Fruit fly (Drosophila melanogaster) whole organism, prepupa: Measurements from ENCODE around the gene Gr93b.

Experiments used
- CG10631 ChIP-seq: fragments of 200-800 bp; sonication (Bioruptor generic); optimal IDR thresholded peaks from 2 replicates; lab custom pipeline; 2016; ENCODE audit warnings: missing biosample characterization, missing genetic modification characterization
- CG10669 ChIP-seq: fragments of 200-800 bp; sonication (Bioruptor generic); optimal IDR thresholded peaks from 3 replicates; lab custom pipeline; 2018; ENCODE audit warnings: missing biosample characterization, mild to moderate bottlenecking, missing genetic modification characterization, moderate library complexity
- CG11294 ChIP-seq: fragments of 200-800 bp; sonication (Bioruptor generic); IDR thresholded peaks from 2 replicates; pipeline ENCODE4 v1.3.6; 2022; ENCODE audit warnings: missing biosample characterization, missing genetic modification characterization
- CG11902 ChIP-seq: fragments of 200-800 bp; sonication (Bioruptor generic); optimal IDR thresholded peaks from 3 replicates; lab custom pipeline; 2016; ENCODE audit warnings: missing biosample characterization, missing genetic modification characterization
- CG15336 ChIP-seq: fragments of 200-800 bp; sonication (Bioruptor generic); IDR thresholded peaks from 2 replicates; pipeline ENCODE4 v1.3.6; 2022; ENCODE audit warnings: missing biosample characterization, missing genetic modification characterization
- CG1621 ChIP-seq: fragments of 200-800 bp; sonication (Bioruptor generic); optimal IDR thresholded peaks from 3 replicates; lab custom pipeline; 2018; ENCODE audit warnings: missing biosample characterization, mild to moderate bottlenecking, missing genetic modification characterization
- CG16779 ChIP-seq: fragments of 200-800 bp; sonication (Bioruptor generic); optimal IDR thresholded peaks from 3 replicates; lab custom pipeline; 2017; ENCODE audit warnings: missing biosample characterization, mild to moderate bottlenecking, missing genetic modification characterization
- CG3032 ChIP-seq: fragments of 200-800 bp; optimal IDR thresholded peaks from 2 replicates; lab custom pipeline; 2019; ENCODE audit warnings: missing biosample characterization, mild to moderate bottlenecking, missing genetic modification characterization, moderate library complexity
- CG31627 ChIP-seq: fragments of 200-800 bp; sonication (Bioruptor generic); optimal IDR thresholded peaks from 3 replicates; lab custom pipeline; 2016; ENCODE audit warnings: missing biosample characterization, missing genetic modification characterization
- CG32006 ChIP-seq: fragments of 200-800 bp; sonication (Bioruptor generic); optimal IDR thresholded peaks from 3 replicates; lab custom pipeline; 2017; ENCODE audit warnings: missing biosample characterization, mild to moderate bottlenecking, missing genetic modification characterization
- CG34406 ChIP-seq: fragments of 200-800 bp; sonication (Bioruptor generic); optimal IDR thresholded peaks from 3 replicates; lab custom pipeline; 2016; ENCODE audit warnings: missing biosample characterization, missing genetic modification characterization
- CG6163 ChIP-seq: fragments of 200-800 bp; sonication (Bioruptor generic); IDR thresholded peaks from 3 replicates; pipeline ENCODE4 v1.3.6; 2022; ENCODE audit warnings: missing biosample characterization, missing genetic modification characterization
- CG6276 ChIP-seq: fragments of 200-800 bp; sonication (Bioruptor generic); optimal IDR thresholded peaks from 2 replicates; lab custom pipeline; 2017; ENCODE audit warnings: missing biosample characterization, mild to moderate bottlenecking, missing genetic modification characterization
- CG6808 ChIP-seq: fragments of 200-800 bp; sonication (Bioruptor generic); optimal IDR thresholded peaks from 3 replicates; lab custom pipeline; 2017; ENCODE audit warnings: missing biosample characterization, missing genetic modification characterization, mild to moderate bottlenecking, moderate library complexity, missing genetic modification reagents
- CG6854 ChIP-seq: fragments of 200-800 bp; sonication (Bioruptor generic); optimal IDR thresholded peaks from 2 replicates; lab custom pipeline; 2017; ENCODE audit warnings: missing biosample characterization, mild to moderate bottlenecking, missing genetic modification characterization
- CG7368 ChIP-seq: fragments of 200-800 bp; sonication (Bioruptor generic); optimal IDR thresholded peaks from 3 replicates; lab custom pipeline; 2016; ENCODE audit warnings: missing biosample characterization, missing genetic modification characterization
- CG8119 ChIP-seq: fragments of 200-800 bp; sonication (Bioruptor generic); IDR thresholded peaks from 3 replicates; pipeline ENCODE4 v1.3.6; 2022; ENCODE audit warnings: missing biosample characterization, missing genetic modification characterization
- CG8319 ChIP-seq: fragments of 200-800 bp; sonication (Bioruptor generic); optimal IDR thresholded peaks from 3 replicates; lab custom pipeline; 2016; ENCODE audit warnings: missing biosample characterization, missing genetic modification characterization
- CG8632 ChIP-seq: fragments of 200-800 bp; sonication (Bioruptor generic); optimal IDR thresholded peaks from 3 replicates; lab custom pipeline; 2016; ENCODE audit warnings: missing biosample characterization, missing genetic modification characterization
- CG9139 ChIP-seq: fragments of 200-800 bp; sonication (Bioruptor generic); optimal IDR thresholded peaks from 3 replicates; lab custom pipeline; 2017; ENCODE audit warnings: missing biosample characterization, mild to moderate bottlenecking, missing genetic modification characterization
- Eip75B ChIP-seq: fragments of 200-800 bp; sonication (Bioruptor generic); optimal IDR thresholded peaks from 3 replicates; lab custom pipeline; 2016; ENCODE audit warnings: missing biosample characterization, missing genetic modification characterization
- Eip78C ChIP-seq: fragments of 200-800 bp; sonication (Bioruptor generic); peaks from one replicate; lab custom pipeline; 2016; ENCODE audit warnings: missing biosample characterization, missing genetic modification characterization
- Ets21C ChIP-seq: fragments of 200-800 bp; sonication (Bioruptor generic); optimal IDR thresholded peaks from 3 replicates; lab custom pipeline; 2016; ENCODE audit warnings: missing biosample characterization, missing genetic modification characterization
- Ets96B ChIP-seq: fragments of 200-800 bp; optimal IDR thresholded peaks from 2 replicates; lab custom pipeline; 2019; ENCODE audit warnings: missing biosample characterization, mild to moderate bottlenecking, missing genetic modification characterization, moderate library complexity
- Gug ChIP-seq: fragments of 200-800 bp; sonication (Bioruptor generic); IDR thresholded peaks from 2 replicates; pipeline ENCODE4 v1.3.6; 2022; ENCODE audit warnings: missing biosample characterization, missing genetic modification characterization
- Hr39 ChIP-seq: fragments of 200-800 bp; sonication (Bioruptor generic); optimal IDR thresholded peaks from 2 replicates; lab custom pipeline; 2016; ENCODE audit warnings: missing biosample characterization, missing genetic modification characterization
- Hr4 ChIP-seq: fragments of 200-800 bp; sonication (Bioruptor generic); optimal IDR thresholded peaks from 3 replicates; lab custom pipeline; 2016; ENCODE audit warnings: missing biosample characterization, missing genetic modification characterization
- Lpt ChIP-seq: fragments of 200-800 bp; sonication (Bioruptor generic); optimal IDR thresholded peaks from 3 replicates; lab custom pipeline; 2016; ENCODE audit warnings: missing biosample characterization, missing genetic modification characterization
- Met ChIP-seq: fragments of 200-800 bp; sonication (Bioruptor generic); optimal IDR thresholded peaks from 3 replicates; lab custom pipeline; 2016; ENCODE audit warnings: missing biosample characterization, missing genetic modification characterization
- OdsH ChIP-seq: fragments of 200-800 bp; sonication (Bioruptor generic); optimal IDR thresholded peaks from 3 replicates; lab custom pipeline; 2016; ENCODE audit warnings: missing biosample characterization, missing genetic modification characterization
- Smox ChIP-seq: fragments of 200-800 bp; sonication (Bioruptor generic); optimal IDR thresholded peaks from 3 replicates; lab custom pipeline; 2016; ENCODE audit warnings: missing biosample characterization, missing genetic modification characterization
- Sox102F ChIP-seq: fragments of 200-800 bp; sonication (Bioruptor generic); optimal IDR thresholded peaks from 2 replicates; lab custom pipeline; 2016; ENCODE audit warnings: missing biosample characterization, mild to moderate bottlenecking, missing genetic modification characterization
- Sox14 ChIP-seq: fragments of 200-800 bp; sonication (Bioruptor generic); optimal IDR thresholded peaks from 3 replicates; lab custom pipeline; 2016; ENCODE audit warnings: missing biosample characterization, missing genetic modification characterization
- Sox15 ChIP-seq: fragments of 200-800 bp; sonication (Bioruptor generic); optimal IDR thresholded peaks from 3 replicates; lab custom pipeline; 2016; ENCODE audit warnings: missing biosample characterization, missing genetic modification characterization
- acj6 ChIP-seq: fragments of 200-800 bp; sonication (Bioruptor generic); optimal IDR thresholded peaks from 3 replicates; lab custom pipeline; 2016; ENCODE audit warnings: missing biosample characterization, missing genetic modification characterization
- cyc ChIP-seq: fragments of 200-800 bp; sonication (Bioruptor generic); optimal IDR thresholded peaks from 3 replicates; lab custom pipeline; 2016; ENCODE audit warnings: missing biosample characterization, missing genetic modification characterization
- dsx ChIP-seq: fragments of 200-800 bp; optimal IDR thresholded peaks from 3 replicates; lab custom pipeline; 2019; ENCODE audit warnings: missing biosample characterization, mild to moderate bottlenecking, missing genetic modification characterization, moderate library complexity; ENCODE audit not compliant: poor library complexity, severe bottlenecking
- eg ChIP-seq: fragments of 200-800 bp; sonication (Bioruptor generic); IDR thresholded peaks from 3 replicates; pipeline ENCODE4 v1.3.6; 2022; ENCODE audit warnings: missing biosample characterization, missing genetic modification characterization
- esn ChIP-seq: fragments of 200-800 bp; sonication (Bioruptor generic); optimal IDR thresholded peaks from 2 replicates; lab custom pipeline; 2016; ENCODE audit warnings: missing biosample characterization, mild to moderate bottlenecking, missing genetic modification characterization, moderate library complexity
- fd85E ChIP-seq: fragments of 200-800 bp; sonication (Bioruptor generic); optimal IDR thresholded peaks from 3 replicates; lab custom pipeline; 2016; ENCODE audit warnings: missing biosample characterization, missing genetic modification characterization
- fkh ChIP-seq: fragments of 200-800 bp; sonication (Bioruptor generic); optimal IDR thresholded peaks from 3 replicates; lab custom pipeline; 2017; ENCODE audit warnings: missing biosample characterization, mild to moderate bottlenecking, missing genetic modification characterization, moderate library complexity
- net ChIP-seq: fragments of 200-800 bp; sonication (Bioruptor generic); optimal IDR thresholded peaks from 3 replicates; lab custom pipeline; 2016; ENCODE audit warnings: missing biosample characterization, missing genetic modification characterization
- salr ChIP-seq, 2 experiments: fragments of 200-800 bp; sonication (Bioruptor generic); optimal IDR thresholded peaks; 3 replicates each; lab custom pipeline; 2016 to 2018; ENCODE audit warnings: missing biosample characterization in 2 of 2, missing genetic modification characterization in 2 of 2, mild to moderate bottlenecking in 1 of 2
- spab ChIP-seq: fragments of 200-800 bp; sonication (Bioruptor generic); optimal IDR thresholded peaks from 2 replicates; lab custom pipeline; 2017; ENCODE audit warnings: missing biosample characterization, mild to moderate bottlenecking, missing genetic modification characterization, missing genetic modification reagents
- ss ChIP-seq, 2 experiments: fragments of 200-800 bp; sonication (Bioruptor generic); optimal IDR thresholded peaks; 2 replicates in 1 of 2; 3 replicates in 1 of 2; lab custom pipeline; 2017 to 2018; ENCODE audit warnings: mild to moderate bottlenecking in 2 of 2, missing biosample characterization in 2 of 2, missing genetic modification characterization in 2 of 2, moderate library complexity in 1 of 2
- topi ChIP-seq: fragments of 200-800 bp; sonication (Bioruptor generic); optimal IDR thresholded peaks from 3 replicates; lab custom pipeline; 2016; ENCODE audit warnings: missing biosample characterization, missing genetic modification characterization
- vri ChIP-seq: fragments of 200-800 bp; sonication (Bioruptor generic); optimal IDR thresholded peaks from 3 replicates; lab custom pipeline; 2016; ENCODE audit warnings: missing biosample characterization, mild to moderate bottlenecking, missing genetic modification characterization

Gr93b gene

dm6 chr3R:21829487-21829957 lies 14.0 kb downstream of the Gr93b start (continued):
- peak; percentile 38 for TF ChIP-seq dsx
- no peak for TF ChIP-seq CG15336 (GFP tag; lab: Robert Waterston, UW)
- TF ChIP-seq Ets96B (tag; lab: Kevin White, UChicago): peak; percentile 59
- peak; percentile 2 for TF ChIP-seq CG10631 (GFP tag; lab: Kevin White, UChicago)
- peak; percentile 5 for TF ChIP-seq Smox (GFP tag; lab: Kevin White, UChicago)
- peak; percentile 42 for TF ChIP-seq Hr4
- TF ChIP-seq Ets21C (GFP tag; lab: Kevin White, UChicago): no peak
- no peak for TF ChIP-seq CG6276
- TF ChIP-seq Gug (GFP tag; lab: Robert Waterston, UW): no peak
- no peak for TF ChIP-seq CG16779
- TF ChIP-seq fkh (GFP tag; lab: Kevin White, UChicago): peak; percentile 28
- TF ChIP-seq CG8632 (GFP tag; lab: Kevin White, UChicago): no peak

- peak; percentile 18 for TF ChIP-seq Met
- TF ChIP-seq CG34406 (GFP tag; lab: Kevin White, UChicago): peak; percentile 57
- TF ChIP-seq Eip78C (GFP tag; lab: Kevin White, UChicago): peak; percentile 92
- peak; percentile 92 for TF ChIP-seq CG8119 (GFP tag; lab: Robert Waterston, UW)
- TF ChIP-seq CG1621 (tag; lab: Kevin White, UChicago): peak; percentile 60
- peak; percentile 22 to 77 for TF ChIP-seq salr (GFP tag; optimal IDR thresholded peaks at IDR 0.05; lab: Kevin White, UChicago)
- TF ChIP-seq CG10631 (GFP tag; lab: Kevin White, UChicago): peak; percentile 88
- TF ChIP-seq Lpt: peak; percentile 84
- peak; percentile 54; the same call in 1 of the 2 replicates for TF ChIP-seq CG11294 (GFP tag; lab: Robert Waterston, UW)
- TF ChIP-seq esn (GFP tag; lab: Kevin White, UChicago): peak; percentile 24
- TF ChIP-seq Sox14: peak; percentile 52
- peak; percentile 54 to 59 for TF ChIP-seq ss (GFP tag; optimal IDR thresholded peaks at IDR 0.05; lab: Kevin White, UChicago)
- peak; percentile 64 for TF ChIP-seq CG9139 (GFP tag; lab: Kevin White, UChicago)
- TF ChIP-seq CG3032 (tag; lab: Kevin White, UChicago): peak; percentile 83
- TF ChIP-seq net (GFP tag; lab: Kevin White, UChicago): peak; percentile 84
- TF ChIP-seq CG8319 (GFP tag; lab: Kevin White, UChicago): peak; percentile 7
- no peak for TF ChIP-seq CG11902 (GFP tag; lab: Kevin White, UChicago)
- TF ChIP-seq spab: peak; percentile 73
- TF ChIP-seq Sox102F (GFP tag; lab: Kevin White, UChicago): no peak
- TF ChIP-seq CG32006 (GFP tag; lab: Kevin White, UChicago): peak; percentile 93
- TF ChIP-seq topi (GFP tag; lab: Kevin White, UChicago): peak; percentile 1
- TF ChIP-seq CG8632 (GFP tag; lab: Kevin White, UChicago): peak; percentile 40
- peak; percentile 82 for TF ChIP-seq Ets96B (tag; lab: Kevin White, UChicago)
- TF ChIP-seq CG16779: peak; percentile 52
- peak; percentile 77 for TF ChIP-seq CG6808 (GFP tag; lab: Kevin White, UChicago)
- no peak for TF ChIP-seq vri (GFP tag; lab: Kevin White, UChicago)
- TF ChIP-seq Hr39 (GFP tag; lab: Kevin White, UChicago): no peak
- peak; percentile 81 for TF ChIP-seq OdsH (GFP tag; lab: Kevin White, UChicago)
- TF ChIP-seq Gug (GFP tag; lab: Robert Waterston, UW): peak; percentile 80
- TF ChIP-seq Hr4: peak; percentile 89
- peak; percentile 82 for TF ChIP-seq CG6276
- peak; percentile 96 for TF ChIP-seq CG15336 (GFP tag; lab: Robert Waterston, UW)
- peak; percentile 82 for TF ChIP-seq CG6163
- TF ChIP-seq dsx: peak; percentile 73
- TF ChIP-seq fd85E (GFP tag; lab: Kevin White, UChicago): no peak
- peak; percentile 76 for TF ChIP-seq eg (GFP tag; lab: Robert Waterston, UW)
- no peak for TF ChIP-seq Smox (GFP tag; lab: Kevin White, UChicago)
- no peak for TF ChIP-seq CG31627 (GFP tag; lab: Kevin White, UChicago)
- TF ChIP-seq Sox15 (GFP tag; lab: Kevin White, UChicago): no peak
- peak; percentile 65 for TF ChIP-seq CG10669 (GFP tag; lab: Kevin White, UChicago)
- peak; percentile 58 for TF ChIP-seq CG7368
- no peak for TF ChIP-seq CG6854 (GFP tag; lab: Kevin White, UChicago)
- peak; percentile 77 for TF ChIP-seq acj6 (GFP tag; lab: Kevin White, UChicago)
- peak; percentile 13 for TF ChIP-seq cyc (GFP tag; lab: Kevin White, UChicago)
- TF ChIP-seq Eip75B (GFP tag; lab: Kevin White, UChicago): peak; percentile 64
Measured at dm6 chr3R:21828785-21829486, 14.6 kb downstream of the Gr93b start.
